Fruit fly (Drosophila melanogaster): ENCODE results near the gene CCHa1.

CCHa1 gene

DNA sequence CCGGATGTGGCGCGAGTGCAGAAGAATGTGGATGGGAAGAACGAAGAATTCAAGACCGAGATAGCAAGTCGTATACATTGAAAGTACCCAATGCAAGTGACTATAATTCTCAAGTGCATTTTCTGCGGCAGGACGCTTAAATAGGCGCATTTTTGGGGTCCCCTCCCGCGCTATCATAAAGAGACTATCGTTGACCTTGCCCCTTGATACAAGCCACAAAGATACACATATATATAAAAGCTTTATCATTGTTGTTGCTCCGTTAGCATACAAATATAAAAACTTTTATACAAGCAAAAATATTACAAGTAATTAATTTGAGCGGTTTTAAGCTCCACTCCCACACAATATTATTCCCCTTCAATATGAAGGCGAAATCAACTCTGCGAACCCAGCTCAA lies 8.5 kb downstream of the CCHa1 start:
- TF ChIP-seq Crg-1 (GFP tag; optimal IDR thresholded peaks at IDR 0.05): no peak
- TF ChIP-seq CG11617 (GFP tag; optimal IDR thresholded peaks at IDR 0.05): no peak
- TF ChIP-seq kay (GFP tag; ENCODE audit: borderline replicate concordance): no peak
- TF ChIP-seq Hr96 (GFP tag; optimal IDR thresholded peaks at IDR 0.05): no peak
- no peak for TF ChIP-seq CG12768 (GFP tag; optimal IDR thresholded peaks at IDR 0.05)
- no peak for TF ChIP-seq tj (GFP tag; optimal IDR thresholded peaks at IDR 0.05)

DNA sequence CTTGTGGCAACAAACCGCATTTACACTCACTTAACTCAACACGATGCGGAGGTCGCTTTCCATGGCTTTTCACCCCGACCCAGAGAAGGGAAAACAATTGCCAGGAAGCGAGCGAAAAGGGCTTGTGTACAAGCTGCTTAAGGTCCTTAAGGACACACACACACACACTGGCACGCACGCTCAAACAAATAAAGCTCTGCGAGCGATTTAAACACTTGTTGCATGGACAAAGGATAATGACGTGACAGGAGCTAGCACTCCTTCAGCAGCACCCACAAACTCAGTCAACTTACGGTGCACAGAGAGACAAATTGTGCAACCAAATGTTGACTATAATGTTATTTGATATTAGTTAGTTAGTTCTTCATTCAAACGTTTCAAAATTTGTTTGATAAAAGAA lies 11.1 kb downstream of the CCHa1 start:
- TF ChIP-seq CG7045 (GFP tag; optimal IDR thresholded peaks at IDR 0.05): no peak
- TF ChIP-seq Clk (GFP tag; optimal IDR thresholded peaks at IDR 0.05): no peak
- no peak for TF ChIP-seq CG12768 (GFP tag; optimal IDR thresholded peaks at IDR 0.05)
- TF ChIP-seq CG1620 (GFP tag; optimal IDR thresholded peaks at IDR 0.05): no peak
- TF ChIP-seq Hr96 (GFP tag; optimal IDR thresholded peaks at IDR 0.05): no peak
- TF ChIP-seq CG7101 (tag; optimal IDR thresholded peaks at IDR 0.05): no peak
- TF ChIP-seq CG11617 (GFP tag; optimal IDR thresholded peaks at IDR 0.05): no peak

DNA sequence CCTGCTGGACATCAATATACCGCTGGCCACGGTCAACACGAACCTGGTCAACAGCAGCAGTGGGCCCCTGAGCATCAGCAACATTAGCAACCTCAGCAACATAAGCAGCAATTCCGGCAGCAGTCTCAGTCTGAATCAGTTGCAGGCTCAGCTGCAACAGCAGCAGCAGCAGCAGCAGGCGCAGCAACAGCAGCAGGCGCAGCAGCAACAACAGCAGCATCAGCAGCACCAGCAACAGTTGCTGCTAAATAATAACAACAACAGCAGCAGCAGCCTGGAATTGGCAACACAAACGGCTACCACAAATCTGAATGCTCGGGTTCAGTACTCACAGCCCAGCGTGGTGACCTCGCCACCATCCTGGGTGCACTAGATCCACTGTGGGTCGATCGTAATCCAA lies 15.1 kb downstream of the CCHa1 start:
- no peak for TF ChIP-seq CG33017 (tag; optimal IDR thresholded peaks at IDR 0.05)
- no peak for TF ChIP-seq ovo (GFP tag; optimal IDR thresholded peaks at IDR 0.05)
- no peak for TF ChIP-seq toe (GFP tag; optimal IDR thresholded peaks at IDR 0.05)
- TF ChIP-seq tj (GFP tag; optimal IDR thresholded peaks at IDR 0.05): no peak
- no peak for TF ChIP-seq Clk (GFP tag; optimal IDR thresholded peaks at IDR 0.05)
- TF ChIP-seq CG7045 (GFP tag; optimal IDR thresholded peaks at IDR 0.05): no peak
- TF ChIP-seq cic (GFP tag; optimal IDR thresholded peaks at IDR 0.05): no peak
- no peak for TF ChIP-seq pad (GFP tag; optimal IDR thresholded peaks at IDR 0.05)
- no peak for TF ChIP-seq CG11617 (GFP tag; optimal IDR thresholded peaks at IDR 0.05)

DNA sequence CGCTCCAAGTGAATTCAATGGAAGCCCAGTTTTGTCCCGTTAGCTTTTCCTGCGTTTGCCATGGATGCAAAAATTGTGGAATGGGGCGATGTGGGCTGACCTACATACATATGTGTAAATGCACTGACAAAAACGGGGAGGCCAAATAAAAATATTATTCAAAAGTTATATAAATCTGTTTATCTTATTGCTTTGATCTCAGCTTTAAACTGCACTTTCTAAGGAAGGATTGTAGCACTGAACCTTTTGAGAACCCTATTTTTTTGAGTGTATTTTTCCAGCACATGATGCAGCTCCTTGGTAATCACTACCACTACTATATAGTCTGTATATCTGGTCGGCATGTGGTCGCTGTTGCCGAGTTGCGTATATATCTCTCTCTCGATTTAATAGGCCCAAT lies 19.6 kb downstream of the CCHa1 start:
- TF ChIP-seq CG14711 (tag; optimal IDR thresholded peaks at IDR 0.05) (peak; percentile 16), pad (GFP tag; optimal IDR thresholded peaks at IDR 0.05) (no peak), Clk (GFP tag; optimal IDR thresholded peaks at IDR 0.05) (peak; percentile 1), CG7045 (GFP tag; optimal IDR thresholded peaks at IDR 0.05) (peak; percentile 34), kay (GFP tag; ENCODE audit: borderline replicate concordance) (peak; percentile 17), CG12768 (GFP tag; optimal IDR thresholded peaks at IDR 0.05) (peak; percentile 32), ovo (GFP tag; optimal IDR thresholded peaks at IDR 0.05) (no peak)

DNA sequence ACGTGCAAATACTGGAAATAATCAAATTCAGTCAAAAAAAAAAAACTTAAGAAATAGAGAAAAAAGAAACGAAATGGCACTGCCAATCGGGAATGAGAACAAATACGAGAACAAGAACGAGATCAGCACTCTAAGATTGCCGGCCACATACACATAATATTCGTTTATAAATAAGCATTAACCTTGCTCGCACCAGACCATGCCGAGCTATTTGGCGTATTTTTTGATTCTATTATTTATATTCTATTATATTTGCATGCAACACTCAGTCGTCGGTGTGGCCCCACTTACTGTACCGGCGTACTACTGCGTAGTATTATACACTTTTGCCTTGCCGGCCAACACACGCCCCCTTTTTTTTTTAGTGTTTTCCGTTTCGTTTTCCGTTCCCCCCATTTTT lies 26.0 kb downstream of the CCHa1 start:
- TF ChIP-seq ovo (GFP tag; optimal IDR thresholded peaks at IDR 0.05) (no peak), bab1 (GFP tag; optimal IDR thresholded peaks at IDR 0.05) (no peak), kay (GFP tag; ENCODE audit: borderline replicate concordance) (no peak), CG7101 (tag; optimal IDR thresholded peaks at IDR 0.05) (no peak), toe (GFP tag; optimal IDR thresholded peaks at IDR 0.05) (no peak), CG14711 (tag; optimal IDR thresholded peaks at IDR 0.05) (peak; percentile 20), Hr96 (GFP tag; optimal IDR thresholded peaks at IDR 0.05) (no peak), CG7045 (GFP tag; optimal IDR thresholded peaks at IDR 0.05) (peak; percentile 7), Crg-1 (GFP tag; optimal IDR thresholded peaks at IDR 0.05) (no peak), cic (GFP tag; optimal IDR thresholded peaks at IDR 0.05) (no peak), CG5204 (GFP tag; optimal IDR thresholded peaks at IDR 0.05) (peak; percentile 30), CG1620 (GFP tag; optimal IDR thresholded peaks at IDR 0.05) (no peak), Clk (GFP tag; optimal IDR thresholded peaks at IDR 0.05) (no peak), CG33017 (tag; optimal IDR thresholded peaks at IDR 0.05) (no peak), pad (GFP tag; optimal IDR thresholded peaks at IDR 0.05) (no peak), CG12768 (GFP tag; optimal IDR thresholded peaks at IDR 0.05) (no peak), tj (GFP tag; optimal IDR thresholded peaks at IDR 0.05) (no peak), Mnt (GFP tag; optimal IDR thresholded peaks at IDR 0.05) (peak; percentile 25), CG11617 (GFP tag; optimal IDR thresholded peaks at IDR 0.05) (no peak), cnc (optimal IDR thresholded peaks at IDR 0.05) (no peak)

DNA sequence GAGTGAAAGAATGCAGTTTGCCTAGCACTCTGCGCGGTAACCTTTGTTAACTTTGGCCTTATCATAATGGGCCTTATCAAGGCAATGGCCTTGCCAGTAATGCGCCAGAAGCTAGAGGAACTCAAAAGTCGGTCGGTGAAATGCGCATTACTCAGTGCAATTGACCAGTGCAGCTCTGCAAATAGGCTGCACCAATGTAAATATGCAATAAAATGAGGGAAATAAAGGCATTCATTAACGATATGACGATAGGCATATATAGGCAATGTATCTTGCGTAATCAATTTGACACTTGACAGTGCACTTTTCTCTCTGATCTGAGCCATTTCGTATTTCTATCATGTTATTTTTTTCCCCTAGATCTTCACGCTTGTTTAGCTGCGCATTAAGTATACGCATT lies 26.5 kb downstream of the CCHa1 start:
- peak; percentile 6 for TF ChIP-seq pad (GFP tag; optimal IDR thresholded peaks at IDR 0.05)
- peak; percentile 31 for TF ChIP-seq Mnt (GFP tag; optimal IDR thresholded peaks at IDR 0.05)
- TF ChIP-seq Clk (GFP tag; optimal IDR thresholded peaks at IDR 0.05): peak; percentile 45
- peak; percentile 51 for TF ChIP-seq CG1620 (GFP tag; optimal IDR thresholded peaks at IDR 0.05)
- peak; percentile 38 for TF ChIP-seq CG7101 (tag; optimal IDR thresholded peaks at IDR 0.05)
- no peak for TF ChIP-seq CG5204 (GFP tag; optimal IDR thresholded peaks at IDR 0.05)
- TF ChIP-seq toe (GFP tag; optimal IDR thresholded peaks at IDR 0.05): peak; percentile 44
- no peak for TF ChIP-seq cnc (optimal IDR thresholded peaks at IDR 0.05)
- TF ChIP-seq CG7045 (GFP tag; optimal IDR thresholded peaks at IDR 0.05): peak; percentile 25
- no peak for TF ChIP-seq CG11617 (GFP tag; optimal IDR thresholded peaks at IDR 0.05)
- TF ChIP-seq Crg-1 (GFP tag; optimal IDR thresholded peaks at IDR 0.05): peak; percentile 77
- peak; percentile 7 for TF ChIP-seq CG33017 (tag; optimal IDR thresholded peaks at IDR 0.05)
- no peak for TF ChIP-seq tj (GFP tag; optimal IDR thresholded peaks at IDR 0.05)
- TF ChIP-seq CG14711 (tag; optimal IDR thresholded peaks at IDR 0.05): no peak
- peak; percentile 15 for TF ChIP-seq ovo (GFP tag; optimal IDR thresholded peaks at IDR 0.05)
- no peak for TF ChIP-seq Hr96 (GFP tag; optimal IDR thresholded peaks at IDR 0.05)
- peak; percentile 64 for TF ChIP-seq kay (GFP tag; ENCODE audit: borderline replicate concordance)
- TF ChIP-seq bab1 (GFP tag; optimal IDR thresholded peaks at IDR 0.05): no peak
- peak; percentile 74 for TF ChIP-seq cic (GFP tag; optimal IDR thresholded peaks at IDR 0.05)
- peak; percentile 87 for TF ChIP-seq CG12768 (GFP tag; optimal IDR thresholded peaks at IDR 0.05)

Measured in whole organism, adult.